Fruit fly (Drosophila melanogaster): ENCODE measurements around the gene Arp1.

DNA sequence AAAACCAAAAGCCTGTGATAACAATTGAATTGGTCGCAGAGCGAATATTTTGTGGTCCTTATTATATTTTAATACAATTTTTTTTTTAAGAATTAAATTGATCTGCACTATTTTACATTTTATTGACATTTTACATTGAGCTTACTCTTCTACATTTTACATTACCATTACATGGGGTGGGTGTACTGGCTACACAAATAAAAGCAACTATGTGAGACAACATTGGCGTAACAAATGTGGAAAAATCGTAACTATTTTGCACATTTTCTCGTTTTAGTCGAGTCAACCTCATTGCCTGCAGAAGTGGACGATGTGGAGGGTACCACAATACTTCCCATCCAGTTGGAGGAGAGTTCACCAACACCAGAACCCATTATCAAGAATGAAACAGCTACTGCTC, 41.0 kb upstream of the Arp1 start:
- no peak for TF ChIP-seq pan (optimal IDR thresholded peaks at IDR 0.05)
- TF ChIP-seq EcR (GFP tag; optimal IDR thresholded peaks at IDR 0.05): no peak

Data from whole organism.